Fruit fly (Drosophila melanogaster) whole organism, embryonic: ENCODE measurements around the gene CG6983.

Experiments
- Bteb2 ChIP-seq: fragments of 200-800 bp; sonication (Bioruptor generic); optimal IDR thresholded peaks from 2 replicates; lab custom pipeline; 2016; ENCODE audit warnings: missing biosample characterization, missing genetic modification characterization
- CG10366 ChIP-seq: fragments of 200-800 bp; sonication (Bioruptor generic); IDR thresholded peaks from 2 replicates; pipeline ENCODE4 v1.3.6; 2022; ENCODE audit warnings: missing biosample characterization, missing genetic modification characterization
- CG14667 ChIP-seq: fragments of 200-800 bp; sonication (Bioruptor generic); IDR thresholded peaks from 2 replicates; pipeline ENCODE4 v1.3.6; 2022; ENCODE audit warnings: missing biosample characterization, missing genetic modification characterization
- CG15011 ChIP-seq: fragments of 200-800 bp; sonication (Bioruptor generic); optimal IDR thresholded peaks from 3 replicates; lab custom pipeline; 2018; ENCODE audit warnings: missing biosample characterization, mild to moderate bottlenecking, missing genetic modification characterization
- CG1603 ChIP-seq: fragments of 200-800 bp; sonication (Bioruptor generic); optimal IDR thresholded peaks from 2 replicates; lab custom pipeline; 2019; ENCODE audit warnings: missing biosample characterization, mild to moderate bottlenecking, missing genetic modification characterization, moderate library complexity
- CG17328 ChIP-seq: fragments of 200-800 bp; sonication (Bioruptor generic); IDR thresholded peaks from 2 replicates; pipeline ENCODE4 v1.3.6; 2022; ENCODE audit warnings: missing biosample characterization, missing genetic modification characterization
- CG17385 ChIP-seq: fragments of 200-800 bp; sonication (Bioruptor generic); optimal IDR thresholded peaks from 3 replicates; lab custom pipeline; 2018; ENCODE audit warnings: missing biosample characterization, mild to moderate bottlenecking, missing genetic modification characterization
- CG17829 ChIP-seq: fragments of 200-800 bp; optimal IDR thresholded peaks from 2 replicates; lab custom pipeline; 2019; ENCODE audit warnings: missing biosample characterization, mild to moderate bottlenecking, missing genetic modification characterization, moderate library complexity
- CG18476 ChIP-seq: fragments of 200-800 bp; sonication (Bioruptor generic); optimal IDR thresholded peaks from 2 replicates; lab custom pipeline; 2016; ENCODE audit warnings: missing biosample characterization, mild to moderate bottlenecking, missing genetic modification characterization
- CG18619 ChIP-seq: fragments of 200-800 bp; sonication (Bioruptor generic); optimal IDR thresholded peaks from 3 replicates; lab custom pipeline; 2017; ENCODE audit warnings: missing biosample characterization, mild to moderate bottlenecking, missing genetic modification characterization
- CG2116 ChIP-seq: fragments of 200-800 bp; sonication (Bioruptor generic); optimal IDR thresholded peaks from 3 replicates; lab custom pipeline; 2018; ENCODE audit warnings: missing biosample characterization, mild to moderate bottlenecking, missing genetic modification characterization
- CG2120 ChIP-seq: fragments of 200-800 bp; sonication (Bioruptor generic); optimal IDR thresholded peaks from 3 replicates; lab custom pipeline; 2016; ENCODE audit warnings: missing biosample characterization, missing genetic modification characterization
- CG2712 ChIP-seq: fragments of 200-800 bp; optimal IDR thresholded peaks from 3 replicates; lab custom pipeline; 2019; ENCODE audit warnings: missing biosample characterization, mild to moderate bottlenecking, missing genetic modification characterization, moderate library complexity
- CG30403 ChIP-seq: fragments of 200-800 bp; sonication (Bioruptor generic); optimal IDR thresholded peaks from 3 replicates; lab custom pipeline; 2016; ENCODE audit warnings: missing biosample characterization, missing genetic modification characterization
- CG6689 ChIP-seq: fragments of 200-800 bp; sonication (Bioruptor generic); IDR thresholded peaks from 2 replicates; pipeline ENCODE4 v1.3.6; 2022; ENCODE audit warnings: missing biosample characterization, missing genetic modification characterization
- CG7839 ChIP-seq: fragments of 200-800 bp; sonication (Bioruptor generic); optimal IDR thresholded peaks from 3 replicates; lab custom pipeline; 2018; ENCODE audit warnings: missing biosample characterization, mild to moderate bottlenecking, missing genetic modification characterization, moderate library complexity
- CG8089 ChIP-seq: fragments of 200-800 bp; sonication (Bioruptor generic); optimal IDR thresholded peaks from 3 replicates; lab custom pipeline; 2016; ENCODE audit warnings: missing biosample characterization, missing genetic modification characterization
- CG8388 ChIP-seq: fragments of 200-800 bp; sonication (Bioruptor generic); optimal IDR thresholded peaks from 2 replicates; lab custom pipeline; 2019; ENCODE audit warnings: missing biosample characterization, mild to moderate bottlenecking, missing genetic modification characterization, moderate library complexity
- CG8478 ChIP-seq: fragments of >200 bp; optimal IDR thresholded peaks from 2 replicates; lab custom pipeline; 2018
- CG9876 ChIP-seq: fragments of 200-800 bp; sonication (Bioruptor generic); optimal IDR thresholded peaks from 2 replicates; lab custom pipeline; 2016; ENCODE audit warnings: missing biosample characterization, missing genetic modification characterization
- Dbx ChIP-seq: fragments of 200-800 bp; sonication (Bioruptor generic); IDR thresholded peaks from 3 replicates; pipeline ENCODE4 v1.3.6; 2022; ENCODE audit warnings: missing biosample characterization, missing genetic modification characterization
- E2f2 ChIP-seq: fragments of 200-800 bp; sonication (Bioruptor generic); IDR thresholded peaks from 2 replicates; pipeline ENCODE4 v1.3.6; 2022; ENCODE audit warnings: missing biosample characterization, missing genetic modification characterization
- Fer1 ChIP-seq: fragments of 200-800 bp; sonication (Bioruptor generic); optimal IDR thresholded peaks from 2 replicates; lab custom pipeline; 2017; ENCODE audit warnings: missing biosample characterization, mild to moderate bottlenecking, missing genetic modification characterization
- HLHmδ ChIP-seq: fragments of 200-800 bp; sonication (Bioruptor generic); optimal IDR thresholded peaks from 2 replicates; lab custom pipeline; 2018; ENCODE audit warnings: missing biosample characterization, mild to moderate bottlenecking, missing genetic modification characterization, moderate library complexity
- Hr51 ChIP-seq, 2 experiments: fragments of 200-800 bp; sonication (Bioruptor generic); optimal IDR thresholded peaks; 2 replicates in 1 of 2; 3 replicates in 1 of 2; lab custom pipeline; 2016 to 2018; ENCODE audit warnings: missing biosample characterization in 2 of 2, missing genetic modification characterization in 2 of 2, mild to moderate bottlenecking in 1 of 2, moderate library complexity in 1 of 2
- Hsf ChIP-seq: fragments of 200-800 bp; sonication (Bioruptor generic); optimal IDR thresholded peaks from 3 replicates; lab custom pipeline; 2016; ENCODE audit warnings: missing biosample characterization, missing genetic modification characterization
- MTF-1 ChIP-seq: fragments of 200-800 bp; sonication (Bioruptor generic); optimal IDR thresholded peaks from 2 replicates; lab custom pipeline; 2018; ENCODE audit warnings: missing biosample characterization, mild to moderate bottlenecking, missing genetic modification characterization, borderline replicate concordance
- Mes4 ChIP-seq: fragments of 200-800 bp; sonication (Bioruptor generic); optimal IDR thresholded peaks from 2 replicates; lab custom pipeline; 2016; ENCODE audit warnings: missing biosample characterization, missing genetic modification characterization
- NK7.1 ChIP-seq: fragments of 200-800 bp; sonication (Bioruptor generic); optimal IDR thresholded peaks from 3 replicates; lab custom pipeline; 2016; ENCODE audit warnings: missing biosample characterization, missing genetic modification characterization
- NfI ChIP-seq: fragments of 200-800 bp; sonication (Bioruptor generic); optimal IDR thresholded peaks from 3 replicates; lab custom pipeline; 2018; ENCODE audit warnings: missing biosample characterization, mild to moderate bottlenecking, missing genetic modification characterization, moderate library complexity
- Pdp1 ChIP-seq, 2 experiments: fragments of 200-800 bp; sonication (Bioruptor generic); optimal IDR thresholded peaks; 3 replicates each; lab custom pipeline; 2016; ENCODE audit warnings: missing biosample characterization in 2 of 2, missing genetic modification characterization in 2 of 2, mild to moderate bottlenecking in 1 of 2, moderate library complexity in 1 of 2
- Spps ChIP-seq: fragments of 200-800 bp; sonication (Bioruptor generic); optimal IDR thresholded peaks from 2 replicates; lab custom pipeline; 2018; ENCODE audit warnings: missing biosample characterization, mild to moderate bottlenecking, missing genetic modification characterization
- ara ChIP-seq: fragments of 200-800 bp; sonication (Bioruptor generic); IDR thresholded peaks from 2 replicates; pipeline ENCODE4 v1.3.6; 2022; ENCODE audit warnings: missing biosample characterization, missing genetic modification characterization
- bab2 ChIP-seq: fragments of 200-800 bp; sonication (Bioruptor generic); optimal IDR thresholded peaks from 2 replicates; lab custom pipeline; 2016; ENCODE audit warnings: missing biosample characterization, missing genetic modification characterization
- bsh ChIP-seq, 2 experiments: fragments of 200-800 bp; sonication (Bioruptor generic); optimal IDR thresholded peaks; 2 replicates each; lab custom pipeline; 2017 to 2018; ENCODE audit warnings: mild to moderate bottlenecking in 2 of 2, missing biosample characterization in 2 of 2, missing genetic modification characterization in 2 of 2, moderate library complexity in 1 of 2
- chif ChIP-seq, 2 experiments: fragments of 200-800 bp; sonication (Bioruptor generic); optimal IDR thresholded peaks; 3 replicates each; lab custom pipeline; 2016; ENCODE audit warnings: missing biosample characterization in 2 of 2, missing genetic modification characterization in 2 of 2
- dpn ChIP-seq, 2 experiments: fragments of 200-800 bp; sonication (Bioruptor generic); optimal IDR thresholded peaks; 3 replicates each; lab custom pipeline; 2016; ENCODE audit warnings: missing biosample characterization in 2 of 2, missing genetic modification characterization in 2 of 2
- en ChIP-seq: fragments of 200-800 bp; sonication (Bioruptor generic); optimal IDR thresholded peaks from 2 replicates; lab custom pipeline; 2016; ENCODE audit warnings: missing biosample characterization, missing genetic modification characterization
- ftz-f1 ChIP-seq: fragments of 200-800 bp; sonication (Bioruptor generic); optimal IDR thresholded peaks from 2 replicates; lab custom pipeline; 2016; ENCODE audit warnings: missing biosample characterization, missing genetic modification characterization
- gcm2 ChIP-seq: fragments of 200-800 bp; sonication (Bioruptor generic); optimal IDR thresholded peaks from 2 replicates; lab custom pipeline; 2016; ENCODE audit warnings: missing biosample characterization, missing genetic modification characterization
- grau ChIP-seq: fragments of 200-800 bp; optimal IDR thresholded peaks from 3 replicates; lab custom pipeline; 2019; ENCODE audit warnings: missing biosample characterization, mild to moderate bottlenecking, missing genetic modification characterization, moderate library complexity
- lab ChIP-seq: fragments of 200-800 bp; sonication (Bioruptor generic); optimal IDR thresholded peaks from 3 replicates; lab custom pipeline; 2017; ENCODE audit warnings: missing biosample characterization, missing genetic modification characterization, mild to moderate bottlenecking, moderate library complexity, missing genetic modification reagents
- lmd ChIP-seq: fragments of 200-800 bp; sonication (Bioruptor generic); IDR thresholded peaks from 2 replicates; pipeline ENCODE4 v1.3.6; 2022; ENCODE audit warnings: missing biosample characterization, missing genetic modification characterization
- luna ChIP-seq: fragments of 200-800 bp; sonication (Bioruptor generic); optimal IDR thresholded peaks from 2 replicates; lab custom pipeline; 2016; ENCODE audit warnings: missing biosample characterization, missing genetic modification characterization
- mam ChIP-seq: fragments of 200-800 bp; sonication (Bioruptor generic); optimal IDR thresholded peaks from 3 replicates; lab custom pipeline; 2016; ENCODE audit warnings: missing biosample characterization, missing genetic modification characterization
- salm ChIP-seq: fragments of 200-800 bp; sonication (Bioruptor generic); optimal IDR thresholded peaks from 2 replicates; lab custom pipeline; 2018; ENCODE audit warnings: missing biosample characterization, mild to moderate bottlenecking, missing genetic modification characterization
- sim ChIP-seq: fragments of 200-800 bp; sonication (Bioruptor generic); IDR thresholded peaks from 2 replicates; pipeline ENCODE4 v1.3.6; 2022; ENCODE audit warnings: missing biosample characterization, missing genetic modification characterization
- tio ChIP-seq: fragments of 200-800 bp; sonication (Bioruptor generic); optimal IDR thresholded peaks from 2 replicates; lab custom pipeline; 2017; ENCODE audit warnings: missing biosample characterization, missing genetic modification characterization, inconsistent platforms
- trem ChIP-seq: fragments of 200-800 bp; optimal IDR thresholded peaks from 3 replicates; lab custom pipeline; 2019; ENCODE audit warnings: missing biosample characterization, mild to moderate bottlenecking, missing genetic modification characterization, moderate library complexity
- ttk ChIP-seq: fragments of 200-800 bp; sonication (Bioruptor generic); IDR thresholded peaks from 2 replicates; pipeline ENCODE4 v2.1.2; 2022; ENCODE audit warnings: missing biosample characterization, missing genetic modification characterization

The CG6983 gene

DNA sequence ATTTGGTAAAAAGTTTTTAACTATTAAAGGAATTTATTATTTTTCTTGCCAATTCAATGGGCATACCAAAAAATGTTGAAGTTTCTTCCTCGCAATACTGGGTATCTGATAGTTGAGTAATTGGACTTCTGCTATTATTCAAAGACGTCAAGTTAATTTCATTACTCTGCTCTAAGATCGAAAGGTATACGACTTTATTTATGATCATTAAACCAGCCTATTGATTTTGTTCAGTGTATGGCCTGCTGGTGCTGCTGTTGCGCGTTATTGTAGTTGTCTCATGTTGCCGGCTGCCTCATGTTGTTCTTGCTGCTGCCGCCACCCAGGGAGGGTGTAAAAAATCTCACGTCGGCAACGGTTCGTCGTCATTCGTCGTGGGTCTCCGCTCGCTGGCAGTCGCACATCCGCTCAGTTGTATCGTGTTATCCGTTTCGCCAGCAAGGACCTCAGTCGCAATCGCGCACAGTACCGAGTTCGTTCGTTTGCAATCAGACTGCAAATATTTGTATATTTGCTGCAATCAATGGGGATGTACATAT is 53.5 kb downstream of the CG6983 start, which contains the start of gene CG7120:
CG7120 (plus strand) TSS at position 371 of the 539 bp plus-strand sequence.
- peak; percentile 49 for TF ChIP-seq CG30403 (GFP tag; lab: Kevin White, UChicago)
- TF ChIP-seq CG7839 (tag; lab: Kevin White, UChicago): peak; percentile 68
- TF ChIP-seq Bteb2 (GFP tag; lab: Kevin White, UChicago): peak; percentile 49
- peak; percentile 51 for TF ChIP-seq CG8089 (GFP tag; lab: Kevin White, UChicago)
- TF ChIP-seq ttk (GFP tag; lab: Robert Waterston, UW): peak; percentile 30; the same call in 1 of the 2 replicates
- peak; percentile 31 for TF ChIP-seq CG18476 (GFP tag; lab: Kevin White, UChicago)
- no peak for TF ChIP-seq luna (GFP tag; lab: Kevin White, UChicago)
- TF ChIP-seq Fer1 (GFP tag; lab: Kevin White, UChicago): no peak
- peak; percentile 1 for TF ChIP-seq bab2 (GFP tag; lab: Kevin White, UChicago)
- peak; percentile 32; the same call in 1 of the 2 replicates for TF ChIP-seq sim (GFP tag; lab: Robert Waterston, UW)
- peak; percentile 11; the same call in 1 of the 2 replicates for TF ChIP-seq E2f2
- peak; percentile 22 for TF ChIP-seq Spps (tag; lab: Kevin White, UChicago)
- no peak for TF ChIP-seq gcm2 (GFP tag; lab: Kevin White, UChicago)
- TF ChIP-seq CG2116 (GFP tag; lab: Kevin White, UChicago): peak; percentile 5
- TF ChIP-seq HLHmδ: no peak
- peak; percentile 43 for TF ChIP-seq ara (GFP tag; lab: Robert Waterston, UW)
- peak; percentile 45 for TF ChIP-seq CG8478 (lab: Kevin White, UChicago)
- TF ChIP-seq Hsf (GFP tag; lab: Kevin White, UChicago): peak; percentile 38
- TF ChIP-seq CG14667 (GFP tag; lab: Robert Waterston, UW): no peak
- peak; percentile 74 for TF ChIP-seq tio (GFP tag; lab: Kevin White, UChicago)
- no peak for TF ChIP-seq CG9876
- TF ChIP-seq chif (GFP tag; optimal IDR thresholded peaks at IDR 0.05; lab: Kevin White, UChicago): peak; percentile 20 to 66
- peak; percentile 23 for TF ChIP-seq CG15011 (GFP tag; lab: Kevin White, UChicago)
- TF ChIP-seq CG17328 (GFP tag; lab: Robert Waterston, UW): peak; percentile 56
- 0 out of 2 replicates have a peak, but pooled peaks have one; percentile 33 for TF ChIP-seq CG6689 (GFP tag; lab: Robert Waterston, UW)
- TF ChIP-seq NK7.1 (GFP tag; lab: Kevin White, UChicago): peak; percentile 31
- TF ChIP-seq CG2712 (tag; lab: Kevin White, UChicago): peak; percentile 57
- TF ChIP-seq grau (tag; lab: Kevin White, UChicago): peak; percentile 61
- TF ChIP-seq lmd (GFP tag; lab: Robert Waterston, UW): no peak
- TF ChIP-seq NfI (GFP tag; lab: Kevin White, UChicago): peak; percentile 45
- TF ChIP-seq bsh (GFP tag; optimal IDR thresholded peaks at IDR 0.05; lab: Kevin White, UChicago): peak in 1 of 2 experiments; percentile 66
- peak; percentile 39 for TF ChIP-seq CG8388 (GFP tag; lab: Kevin White, UChicago)
- peak; percentile 33 for TF ChIP-seq CG1603 (tag; lab: Kevin White, UChicago)
- TF ChIP-seq CG2120 (GFP tag; lab: Kevin White, UChicago): peak; percentile 58
- TF ChIP-seq Pdp1 (GFP tag; optimal IDR thresholded peaks at IDR 0.05; lab: Kevin White, UChicago): peak; percentile 43 to 58
- TF ChIP-seq CG10366 (GFP tag; lab: Robert Waterston, UW): peak; percentile 16; the same call in 1 of the 2 replicates
- peak; percentile 55 for TF ChIP-seq CG17385 (GFP tag; lab: Kevin White, UChicago)
- TF ChIP-seq dpn (GFP tag; optimal IDR thresholded peaks at IDR 0.05; lab: Kevin White, UChicago): peak; percentile 27 to 47
- peak; percentile 51 for TF ChIP-seq CG17829 (tag; lab: Kevin White, UChicago)
- TF ChIP-seq CG18619 (GFP tag; lab: Kevin White, UChicago): peak; percentile 48
- no peak for TF ChIP-seq en (GFP tag; lab: Kevin White, UChicago)
- peak; percentile 14 for TF ChIP-seq salm (tag; lab: Kevin White, UChicago)
- TF ChIP-seq ftz-f1 (GFP tag; lab: Kevin White, UChicago): no peak
- peak; percentile 18 to 55 for TF ChIP-seq Hr51 (GFP tag; optimal IDR thresholded peaks at IDR 0.05; lab: Kevin White, UChicago)
- peak; percentile 18 for TF ChIP-seq MTF-1 (GFP tag; lab: Kevin White, UChicago)
- peak; percentile 34 for TF ChIP-seq Mes4 (GFP tag; lab: Kevin White, UChicago)
- TF ChIP-seq Dbx: 0 out of 3 replicates have a peak, but pooled peaks have one; percentile 20
- TF ChIP-seq mam: peak; percentile 40
- TF ChIP-seq lab (GFP tag; lab: Kevin White, UChicago): peak; percentile 61
- TF ChIP-seq trem (tag; lab: Kevin White, UChicago): peak; percentile 20
